Fruit fly (Drosophila melanogaster) whole organism, prepupa: Measurements from ENCODE around the gene NaPi-III.

ENCODE experiments used
- CG10631 ChIP-seq: fragments of 200-800 bp; sonication (Bioruptor generic); optimal IDR thresholded peaks from 2 replicates; lab custom pipeline; 2016; ENCODE audit warnings: missing biosample characterization, missing genetic modification characterization
- CG10669 ChIP-seq: fragments of 200-800 bp; sonication (Bioruptor generic); optimal IDR thresholded peaks from 3 replicates; lab custom pipeline; 2018; ENCODE audit warnings: missing biosample characterization, mild to moderate bottlenecking, missing genetic modification characterization, moderate library complexity
- CG11762 ChIP-seq: fragments of 200-800 bp; sonication (Bioruptor generic); optimal IDR thresholded peaks from 3 replicates; lab custom pipeline; 2016; ENCODE audit warnings: missing biosample characterization, missing genetic modification characterization; ENCODE audit not compliant: insufficient read depth
- CG11902 ChIP-seq: fragments of 200-800 bp; sonication (Bioruptor generic); optimal IDR thresholded peaks from 3 replicates; lab custom pipeline; 2016; ENCODE audit warnings: missing biosample characterization, missing genetic modification characterization
- CG1621 ChIP-seq: fragments of 200-800 bp; sonication (Bioruptor generic); optimal IDR thresholded peaks from 3 replicates; lab custom pipeline; 2018; ENCODE audit warnings: missing biosample characterization, mild to moderate bottlenecking, missing genetic modification characterization
- CG16779 ChIP-seq: fragments of 200-800 bp; sonication (Bioruptor generic); optimal IDR thresholded peaks from 3 replicates; lab custom pipeline; 2017; ENCODE audit warnings: missing biosample characterization, mild to moderate bottlenecking, missing genetic modification characterization
- CG3032 ChIP-seq: fragments of 200-800 bp; optimal IDR thresholded peaks from 2 replicates; lab custom pipeline; 2019; ENCODE audit warnings: missing biosample characterization, mild to moderate bottlenecking, missing genetic modification characterization, moderate library complexity
- CG31627 ChIP-seq: fragments of 200-800 bp; sonication (Bioruptor generic); optimal IDR thresholded peaks from 3 replicates; lab custom pipeline; 2016; ENCODE audit warnings: missing biosample characterization, missing genetic modification characterization
- CG32006 ChIP-seq: fragments of 200-800 bp; sonication (Bioruptor generic); optimal IDR thresholded peaks from 3 replicates; lab custom pipeline; 2017; ENCODE audit warnings: missing biosample characterization, mild to moderate bottlenecking, missing genetic modification characterization
- CG3919 ChIP-seq: fragments of 200-800 bp; sonication (Bioruptor generic); optimal IDR thresholded peaks from 3 replicates; lab custom pipeline; 2016; ENCODE audit warnings: missing biosample characterization, missing genetic modification characterization
- CG4318 ChIP-seq: fragments of 200-800 bp; sonication (Bioruptor generic); optimal IDR thresholded peaks from 3 replicates; lab custom pipeline; 2017; ENCODE audit warnings: missing biosample characterization, mild to moderate bottlenecking, missing genetic modification characterization
- CG6163 ChIP-seq: fragments of 200-800 bp; sonication (Bioruptor generic); IDR thresholded peaks from 3 replicates; pipeline ENCODE4 v1.3.6; 2022; ENCODE audit warnings: missing biosample characterization, missing genetic modification characterization
- CG6276 ChIP-seq: fragments of 200-800 bp; sonication (Bioruptor generic); optimal IDR thresholded peaks from 2 replicates; lab custom pipeline; 2017; ENCODE audit warnings: missing biosample characterization, mild to moderate bottlenecking, missing genetic modification characterization
- CG6808 ChIP-seq: fragments of 200-800 bp; sonication (Bioruptor generic); optimal IDR thresholded peaks from 3 replicates; lab custom pipeline; 2017; ENCODE audit warnings: missing biosample characterization, missing genetic modification characterization, mild to moderate bottlenecking, moderate library complexity, missing genetic modification reagents
- CG6854 ChIP-seq: fragments of 200-800 bp; sonication (Bioruptor generic); optimal IDR thresholded peaks from 2 replicates; lab custom pipeline; 2017; ENCODE audit warnings: missing biosample characterization, mild to moderate bottlenecking, missing genetic modification characterization
- CG7368 ChIP-seq: fragments of 200-800 bp; sonication (Bioruptor generic); optimal IDR thresholded peaks from 3 replicates; lab custom pipeline; 2016; ENCODE audit warnings: missing biosample characterization, missing genetic modification characterization
- CG8119 ChIP-seq: fragments of 200-800 bp; sonication (Bioruptor generic); IDR thresholded peaks from 3 replicates; pipeline ENCODE4 v1.3.6; 2022; ENCODE audit warnings: missing biosample characterization, missing genetic modification characterization
- CG8319 ChIP-seq: fragments of 200-800 bp; sonication (Bioruptor generic); optimal IDR thresholded peaks from 3 replicates; lab custom pipeline; 2016; ENCODE audit warnings: missing biosample characterization, missing genetic modification characterization
- CG8632 ChIP-seq: fragments of 200-800 bp; sonication (Bioruptor generic); optimal IDR thresholded peaks from 3 replicates; lab custom pipeline; 2016; ENCODE audit warnings: missing biosample characterization, missing genetic modification characterization
- CG9139 ChIP-seq: fragments of 200-800 bp; sonication (Bioruptor generic); optimal IDR thresholded peaks from 3 replicates; lab custom pipeline; 2017; ENCODE audit warnings: missing biosample characterization, mild to moderate bottlenecking, missing genetic modification characterization
- Eip78C ChIP-seq: fragments of 200-800 bp; sonication (Bioruptor generic); peaks from one replicate; lab custom pipeline; 2016; ENCODE audit warnings: missing biosample characterization, missing genetic modification characterization
- Eip93F ChIP-seq: fragments of 200-800 bp; sonication (Bioruptor generic); optimal IDR thresholded peaks from 2 replicates; lab custom pipeline; 2016; ENCODE audit warnings: missing biosample characterization, mild to moderate bottlenecking, missing genetic modification characterization
- Gug ChIP-seq: fragments of 200-800 bp; sonication (Bioruptor generic); IDR thresholded peaks from 2 replicates; pipeline ENCODE4 v1.3.6; 2022; ENCODE audit warnings: missing biosample characterization, missing genetic modification characterization
- Hr39 ChIP-seq: fragments of 200-800 bp; sonication (Bioruptor generic); optimal IDR thresholded peaks from 2 replicates; lab custom pipeline; 2016; ENCODE audit warnings: missing biosample characterization, missing genetic modification characterization
- Hr4 ChIP-seq: fragments of 200-800 bp; sonication (Bioruptor generic); optimal IDR thresholded peaks from 3 replicates; lab custom pipeline; 2016; ENCODE audit warnings: missing biosample characterization, missing genetic modification characterization
- Lpt ChIP-seq: fragments of 200-800 bp; sonication (Bioruptor generic); optimal IDR thresholded peaks from 3 replicates; lab custom pipeline; 2016; ENCODE audit warnings: missing biosample characterization, missing genetic modification characterization
- Met ChIP-seq: fragments of 200-800 bp; sonication (Bioruptor generic); optimal IDR thresholded peaks from 3 replicates; lab custom pipeline; 2016; ENCODE audit warnings: missing biosample characterization, missing genetic modification characterization
- Sox102F ChIP-seq: fragments of 200-800 bp; sonication (Bioruptor generic); optimal IDR thresholded peaks from 2 replicates; lab custom pipeline; 2016; ENCODE audit warnings: missing biosample characterization, mild to moderate bottlenecking, missing genetic modification characterization
- achi ChIP-seq: fragments of 200-800 bp; sonication (Bioruptor generic); optimal IDR thresholded peaks from 3 replicates; lab custom pipeline; 2016; ENCODE audit warnings: missing biosample characterization, missing genetic modification characterization
- acj6 ChIP-seq: fragments of 200-800 bp; sonication (Bioruptor generic); optimal IDR thresholded peaks from 3 replicates; lab custom pipeline; 2016; ENCODE audit warnings: missing biosample characterization, missing genetic modification characterization
- cyc ChIP-seq: fragments of 200-800 bp; sonication (Bioruptor generic); optimal IDR thresholded peaks from 3 replicates; lab custom pipeline; 2016; ENCODE audit warnings: missing biosample characterization, missing genetic modification characterization
- dac ChIP-seq: fragments of 200-800 bp; sonication (Bioruptor generic); optimal IDR thresholded peaks from 2 replicates; lab custom pipeline; 2017; ENCODE audit warnings: missing biosample characterization, mild to moderate bottlenecking, missing genetic modification characterization
- dsx ChIP-seq: fragments of 200-800 bp; optimal IDR thresholded peaks from 3 replicates; lab custom pipeline; 2019; ENCODE audit warnings: missing biosample characterization, mild to moderate bottlenecking, missing genetic modification characterization, moderate library complexity; ENCODE audit not compliant: poor library complexity, severe bottlenecking
- eg ChIP-seq: fragments of 200-800 bp; sonication (Bioruptor generic); IDR thresholded peaks from 3 replicates; pipeline ENCODE4 v1.3.6; 2022; ENCODE audit warnings: missing biosample characterization, missing genetic modification characterization
- esn ChIP-seq: fragments of 200-800 bp; sonication (Bioruptor generic); optimal IDR thresholded peaks from 2 replicates; lab custom pipeline; 2016; ENCODE audit warnings: missing biosample characterization, mild to moderate bottlenecking, missing genetic modification characterization, moderate library complexity
- fd59A ChIP-seq: fragments of 200-800 bp; sonication (Bioruptor generic); optimal IDR thresholded peaks from 2 replicates; lab custom pipeline; 2017; ENCODE audit warnings: missing biosample characterization, mild to moderate bottlenecking, missing genetic modification characterization, missing genetic modification reagents
- fd85E ChIP-seq: fragments of 200-800 bp; sonication (Bioruptor generic); optimal IDR thresholded peaks from 3 replicates; lab custom pipeline; 2016; ENCODE audit warnings: missing biosample characterization, missing genetic modification characterization
- fkh ChIP-seq: fragments of 200-800 bp; sonication (Bioruptor generic); optimal IDR thresholded peaks from 3 replicates; lab custom pipeline; 2017; ENCODE audit warnings: missing biosample characterization, mild to moderate bottlenecking, missing genetic modification characterization, moderate library complexity
- lz ChIP-seq: fragments of 200-800 bp; sonication (Bioruptor generic); optimal IDR thresholded peaks from 3 replicates; lab custom pipeline; 2016; ENCODE audit warnings: missing biosample characterization, missing genetic modification characterization
- net ChIP-seq: fragments of 200-800 bp; sonication (Bioruptor generic); optimal IDR thresholded peaks from 3 replicates; lab custom pipeline; 2016; ENCODE audit warnings: missing biosample characterization, missing genetic modification characterization
- pdm3 ChIP-seq: fragments of 200-800 bp; sonication (Bioruptor generic); optimal IDR thresholded peaks from 3 replicates; lab custom pipeline; 2016; ENCODE audit warnings: missing biosample characterization, missing genetic modification characterization
- spab ChIP-seq: fragments of 200-800 bp; sonication (Bioruptor generic); optimal IDR thresholded peaks from 2 replicates; lab custom pipeline; 2017; ENCODE audit warnings: missing biosample characterization, mild to moderate bottlenecking, missing genetic modification characterization, missing genetic modification reagents
- ss ChIP-seq, 2 experiments: fragments of 200-800 bp; sonication (Bioruptor generic); optimal IDR thresholded peaks; 2 replicates in 1 of 2; 3 replicates in 1 of 2; lab custom pipeline; 2017 to 2018; ENCODE audit warnings: mild to moderate bottlenecking in 2 of 2, missing biosample characterization in 2 of 2, missing genetic modification characterization in 2 of 2, moderate library complexity in 1 of 2
- svp ChIP-seq: fragments of 200-800 bp; sonication (Bioruptor generic); peaks from one replicate; lab custom pipeline; 2016; ENCODE audit warnings: missing biosample characterization, missing genetic modification characterization
- topi ChIP-seq: fragments of 200-800 bp; sonication (Bioruptor generic); optimal IDR thresholded peaks from 3 replicates; lab custom pipeline; 2016; ENCODE audit warnings: missing biosample characterization, missing genetic modification characterization

Gene NaPi-III

DNA sequence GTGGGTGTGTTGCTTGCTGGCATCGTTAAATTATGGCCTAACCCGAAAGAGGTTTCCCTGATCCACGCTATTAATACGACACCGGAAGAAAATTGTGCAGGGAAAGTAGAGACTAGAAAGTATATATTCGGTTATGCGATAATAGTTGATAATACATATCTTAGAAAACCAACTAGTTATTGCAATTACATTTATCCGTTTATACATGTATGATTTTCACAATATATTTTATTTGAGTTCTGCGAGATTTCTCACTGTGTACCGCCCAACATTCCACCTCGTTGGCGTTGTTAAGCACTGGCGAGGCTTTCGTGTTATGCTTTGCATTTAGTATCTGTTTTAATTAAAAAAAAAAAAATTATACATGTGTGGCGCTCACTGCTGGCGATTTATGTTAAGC lies 32.2 kb downstream of the NaPi-III start (continued):
- TF ChIP-seq ss (GFP tag; optimal IDR thresholded peaks at IDR 0.05; lab: Kevin White, UChicago) (no peak), Lpt (GFP tag; lab: Kevin White, UChicago) (no peak), CG10669 (GFP tag; lab: Kevin White, UChicago) (no peak), Met (peak; percentile 43), CG6276 (GFP tag; lab: Kevin White, UChicago) (peak; percentile 62), Hr39 (GFP tag; lab: Kevin White, UChicago) (peak; percentile 37), eg (GFP tag; lab: Robert Waterston, UW) (peak; percentile 81), CG32006 (peak; percentile 70), topi (peak; percentile 16), CG6163 (peak; percentile 70), spab (GFP tag; lab: Kevin White, UChicago) (no peak), dac (GFP tag; lab: Kevin White, UChicago) (no peak), net (peak; percentile 57), Eip78C (GFP tag; lab: Kevin White, UChicago) (peak; percentile 87), acj6 (peak; percentile 54), CG7368 (GFP tag; lab: Kevin White, UChicago) (no peak), fkh (no peak), CG3032 (tag; lab: Kevin White, UChicago) (peak; percentile 5), cyc (GFP tag; lab: Kevin White, UChicago) (no peak), fd59A (GFP tag; lab: Kevin White, UChicago) (no peak), CG10631 (peak; percentile 53), CG31627 (GFP tag; lab: Kevin White, UChicago) (peak; percentile 38), fd85E (GFP tag; lab: Kevin White, UChicago) (no peak), CG1621 (tag; lab: Kevin White, UChicago) (no peak), CG16779 (no peak), CG9139 (GFP tag; lab: Kevin White, UChicago) (no peak), Eip93F (no peak)

DNA sequence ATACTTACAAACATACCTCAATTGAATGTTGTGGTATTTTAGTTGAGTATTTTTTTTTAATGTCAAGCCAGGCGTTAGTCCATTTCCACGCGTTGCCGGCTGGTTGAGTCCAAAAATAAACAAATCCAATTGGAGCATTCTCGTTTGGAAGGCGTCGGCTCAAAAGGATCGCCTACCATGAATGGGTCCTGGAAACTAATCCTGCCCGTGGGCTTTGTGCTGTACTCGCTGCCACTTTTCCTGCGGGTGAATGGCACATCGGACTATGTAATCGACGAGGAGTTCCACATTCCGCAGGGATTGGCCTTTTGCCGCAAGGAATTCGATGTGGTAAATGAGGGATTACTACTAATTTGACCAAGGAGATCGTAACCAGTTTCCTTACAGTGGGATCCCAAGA lies 41.8 kb downstream of the NaPi-III start, which contains the start of gene Alg10:
Gene Alg10 (plus strand): TSS at position 73 of the 400 bp plus-strand sequence.
- TF ChIP-seq fkh (peak; percentile 57), dsx (GFP tag; lab: Kevin White, UChicago) (no peak), CG11902 (GFP tag; lab: Kevin White, UChicago) (no peak)

DNA sequence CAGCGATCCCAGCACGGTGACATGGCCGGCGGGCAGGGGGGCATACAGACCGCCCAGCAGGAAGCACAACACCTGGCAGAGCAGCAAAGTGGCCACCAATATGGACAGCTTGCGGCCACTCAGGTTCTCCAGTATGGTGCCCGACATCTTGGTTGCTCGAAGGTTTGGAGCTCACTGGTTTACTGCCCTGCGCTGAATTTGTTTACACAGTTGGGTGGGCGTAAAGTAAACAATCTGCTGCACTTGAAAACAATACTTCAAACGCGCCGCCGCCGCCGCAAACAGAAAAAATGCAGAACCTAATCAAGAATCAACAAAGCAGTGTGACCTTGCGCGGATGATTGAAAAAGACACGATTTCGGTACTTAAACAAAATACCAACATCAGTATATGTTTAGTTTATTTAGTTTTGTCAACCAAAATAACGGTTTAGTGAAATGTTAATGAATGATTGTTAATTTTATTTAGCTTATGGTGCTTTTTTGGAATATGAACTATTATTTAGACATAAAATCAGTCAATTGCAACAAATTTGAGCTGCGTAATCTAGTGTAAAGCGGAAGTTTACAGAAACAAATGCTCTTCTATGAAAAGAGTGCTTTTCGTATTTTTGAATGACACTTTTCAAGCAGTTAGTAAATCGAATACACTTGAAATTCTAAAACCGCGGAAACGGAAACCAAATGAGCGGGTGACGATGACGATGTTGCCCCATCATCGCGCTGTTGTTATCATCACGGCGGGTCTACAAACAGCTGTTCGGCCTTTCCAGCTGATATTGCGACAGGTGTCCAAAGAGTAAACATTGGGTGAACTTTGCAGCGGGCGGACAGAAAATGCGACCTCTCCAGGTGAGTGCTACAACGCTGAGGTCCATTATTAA lies 46.4 kb downstream of the NaPi-III start, which contains the start of the genes wls and Adck5:
Gene wls (minus strand): TSS at position 327 of the 883 bp plus-strand sequence.
Gene Adck5 (plus strand): TSS at position 519 of the 883 bp plus-strand sequence.
- peak; percentile 77 for TF ChIP-seq achi (GFP tag; lab: Kevin White, UChicago)
- TF ChIP-seq Hr39 (GFP tag; lab: Kevin White, UChicago): peak; percentile 32
- TF ChIP-seq CG10669 (GFP tag; lab: Kevin White, UChicago): no peak
- TF ChIP-seq CG6854 (GFP tag; lab: Kevin White, UChicago): peak; percentile 67
- TF ChIP-seq CG31627 (GFP tag; lab: Kevin White, UChicago): peak; percentile 38
- no peak for TF ChIP-seq CG4318 (GFP tag; lab: Kevin White, UChicago)
- TF ChIP-seq CG8632 (GFP tag; lab: Kevin White, UChicago): peak; percentile 52
- no peak for TF ChIP-seq CG8119
- peak; percentile 82 for TF ChIP-seq esn (GFP tag; lab: Kevin White, UChicago)
- no peak for TF ChIP-seq Hr4
- peak; percentile 35 for TF ChIP-seq CG8319 (GFP tag; lab: Kevin White, UChicago)
- peak; percentile 61 for TF ChIP-seq CG1621 (tag; lab: Kevin White, UChicago)
- peak; percentile 69 for TF ChIP-seq lz (GFP tag; lab: Kevin White, UChicago)
- TF ChIP-seq pdm3 (GFP tag; lab: Kevin White, UChicago): no peak
- TF ChIP-seq svp: no peak
- no peak for TF ChIP-seq CG11902 (GFP tag; lab: Kevin White, UChicago)
- TF ChIP-seq CG3919 (GFP tag; lab: Kevin White, UChicago): peak; percentile 75
- no peak for TF ChIP-seq dac (GFP tag; lab: Kevin White, UChicago)
- TF ChIP-seq acj6: no peak
- TF ChIP-seq CG6808 (GFP tag; lab: Kevin White, UChicago): peak; percentile 32
- TF ChIP-seq net: peak; percentile 76
- TF ChIP-seq CG7368 (GFP tag; lab: Kevin White, UChicago): peak; percentile 66
- TF ChIP-seq topi: peak; percentile 66
- TF ChIP-seq Gug (GFP tag; lab: Robert Waterston, UW): no peak
- TF ChIP-seq cyc (GFP tag; lab: Kevin White, UChicago): peak; percentile 51
- TF ChIP-seq Sox102F (GFP tag; lab: Kevin White, UChicago): peak; percentile 70
- peak; percentile 6 for TF ChIP-seq CG11762 (GFP tag; lab: Kevin White, UChicago)
- peak; percentile 46 for TF ChIP-seq fd85E (GFP tag; lab: Kevin White, UChicago)
- no peak for TF ChIP-seq Lpt (GFP tag; lab: Kevin White, UChicago)
